Fruit fly (Drosophila melanogaster): Measurements from ENCODE around the gene Axs.

dm6 chrX:16651098-16651497 is 32.6 kb downstream of the Axs start, which contains the start of the genes CG32573 and CG42512:
- TF ChIP-seq Atf3 (GFP tag; optimal IDR thresholded peaks at IDR 0.05) (no peak), dati (GFP tag; IDR thresholded peaks at IDR 0.05) (no peak)

Measured in whole organism, embryonic.